Fruit fly (Drosophila melanogaster) S2 (cell line): Measurements from ENCODE around the gene CG15221.

Experiments
- CG8478 ChIP-seq: fragments of >200 bp; optimal IDR thresholded peaks from 2 replicates; lab custom pipeline; 2018
- CTCF ChIP-seq, 2 experiments: fragments of >200 bp; optimal IDR thresholded peaks; 2 replicates each; lab custom pipeline; 2018

- no peak for TF ChIP-seq CTCF (optimal IDR thresholded peaks at IDR 0.05; lab: Kevin White, UChicago)
- TF ChIP-seq CG8478 (lab: Kevin White, UChicago): no peak
Observed at dm6 chrX:11756892-11757291, 32.8 kb downstream of the CG15221 start.
